Worm (Caenorhabditis elegans) whole organism, late embryonic: ENCODE data around the gene F16B12.1.
A peak's percentile ranks its signal among the peaks of the same experiment; 100 is the strongest.

Experiments used
- C08G9.2 ChIP-seq: sonication (generic microtip); optimal IDR thresholded peaks from 2 replicates; lab custom pipeline; 2016; ENCODE audit warnings: mild to moderate bottlenecking, missing genetic modification characterization, moderate library complexity, missing compliant biosample characterization
- C38D4.7 ChIP-seq: fragments of 200-800 bp; sonication (Bioruptor generic); optimal IDR thresholded peaks from 2 replicates; lab custom pipeline; 2018; ENCODE audit warnings: mild to moderate bottlenecking, missing genetic modification characterization, moderate library complexity, missing compliant biosample characterization
- F13H6.1 ChIP-seq: sonication (generic microtip); optimal IDR thresholded peaks from 2 replicates; lab custom pipeline; 2016; ENCODE audit warnings: missing genetic modification characterization, missing compliant biosample characterization
- K02D7.2 ChIP-seq: sonication (generic microtip); optimal IDR thresholded peaks from 2 replicates; lab custom pipeline; 2017; ENCODE audit warnings: mild to moderate bottlenecking, missing genetic modification characterization, missing compliant biosample characterization
- Y22D7AL.16 ChIP-seq: sonication (generic microtip); optimal IDR thresholded peaks from 2 replicates; lab custom pipeline; 2016; ENCODE audit warnings: missing genetic modification characterization, missing compliant biosample characterization
- ama-1 ChIP-seq: fragments of 150-350 bp; optimal IDR thresholded peaks from 2 replicates; lab custom pipeline; 2014
- ceh-18 ChIP-seq: sonication (generic microtip); optimal IDR thresholded peaks from 2 replicates; lab custom pipeline; 2016; ENCODE audit warnings: missing genetic modification characterization, missing compliant biosample characterization
- ceh-2 ChIP-seq: sonication (generic microtip); optimal IDR thresholded peaks from 2 replicates; lab custom pipeline; 2016; ENCODE audit warnings: missing genotype, missing genetic modification characterization, missing compliant biosample characterization
- ceh-24 ChIP-seq: sonication (generic microtip); optimal IDR thresholded peaks from 2 replicates; lab custom pipeline; 2016; ENCODE audit warnings: mild to moderate bottlenecking, missing genetic modification characterization, missing compliant biosample characterization
- ceh-31 ChIP-seq: sonication (generic microtip); optimal IDR thresholded peaks from 2 replicates; lab custom pipeline; 2016; ENCODE audit warnings: missing genetic modification characterization, missing compliant biosample characterization
- ceh-48 ChIP-seq: sonication (generic microtip); optimal IDR thresholded peaks from 2 replicates; lab custom pipeline; 2016; ENCODE audit warnings: missing genetic modification characterization, inconsistent platforms, missing compliant biosample characterization
- ceh-6 ChIP-seq: fragments of 200-800 bp; sonication (Bioruptor generic); optimal IDR thresholded peaks from 2 replicates; lab custom pipeline; 2018; ENCODE audit warnings: mild to moderate bottlenecking, missing genetic modification characterization, missing compliant biosample characterization
- che-1 ChIP-seq: sonication (generic microtip); optimal IDR thresholded peaks from 2 replicates; lab custom pipeline; 2016; ENCODE audit warnings: mild to moderate bottlenecking, missing genetic modification characterization, missing compliant biosample characterization
- dmd-4 ChIP-seq: sonication (generic microtip); optimal IDR thresholded peaks from 2 replicates; lab custom pipeline; 2016; ENCODE audit warnings: borderline replicate concordance, missing genetic modification characterization, missing compliant biosample characterization
- ets-4 ChIP-seq: sonication (generic microtip); optimal IDR thresholded peaks from 2 replicates; lab custom pipeline; 2016; ENCODE audit warnings: missing genetic modification characterization, missing compliant biosample characterization
- fax-1 ChIP-seq: sonication (generic microtip); optimal IDR thresholded peaks from 2 replicates; lab custom pipeline; 2016; ENCODE audit warnings: missing genotype, missing genetic modification characterization, missing compliant biosample characterization
- fkh-6 ChIP-seq: sonication (generic microtip); optimal IDR thresholded peaks from 2 replicates; lab custom pipeline; 2016; ENCODE audit warnings: missing genetic modification characterization, missing compliant biosample characterization
- hlh-15 ChIP-seq: sonication (generic microtip); optimal IDR thresholded peaks from 2 replicates; lab custom pipeline; 2016; ENCODE audit warnings: missing genetic modification characterization, missing compliant biosample characterization
- hlh-6 ChIP-seq: sonication (generic microtip); optimal IDR thresholded peaks from 2 replicates; lab custom pipeline; 2016; ENCODE audit warnings: missing genotype, missing genetic modification characterization, missing compliant biosample characterization
- lim-6 ChIP-seq: sonication (generic microtip); optimal IDR thresholded peaks from 2 replicates; lab custom pipeline; 2016; ENCODE audit warnings: missing genetic modification characterization, missing compliant biosample characterization
- madf-2 ChIP-seq: sonication (generic microtip); optimal IDR thresholded peaks from 2 replicates; lab custom pipeline; 2017; ENCODE audit warnings: missing genetic modification characterization, missing compliant biosample characterization
- nfya-1 ChIP-seq: sonication (generic microtip); optimal IDR thresholded peaks from 2 replicates; lab custom pipeline; 2017; ENCODE audit warnings: missing genetic modification characterization, mild to moderate bottlenecking, missing compliant biosample characterization, antibody characterized with exemption, moderate library complexity
- nhr-232 ChIP-seq: sonication (generic microtip); optimal IDR thresholded peaks from 2 replicates; lab custom pipeline; 2016; ENCODE audit warnings: missing genetic modification characterization, missing compliant biosample characterization
- odd-2 ChIP-seq: sonication (generic microtip); optimal IDR thresholded peaks from 2 replicates; lab custom pipeline; 2017; ENCODE audit warnings: antibody characterized with exemption, mild to moderate bottlenecking, missing genetic modification characterization, missing compliant biosample characterization
- pag-3 ChIP-seq: sonication (generic microtip); optimal IDR thresholded peaks from 2 replicates; lab custom pipeline; 2016; ENCODE audit warnings: missing compliant biosample characterization, missing genetic modification characterization, borderline replicate concordance
- pax-1 ChIP-seq: fragments of 150-350 bp; optimal IDR thresholded peaks from 2 replicates; lab custom pipeline; 2014; ENCODE audit warnings: missing biosample characterization, missing genetic modification characterization
- pha-2 ChIP-seq: sonication (generic microtip); optimal IDR thresholded peaks from 2 replicates; lab custom pipeline; 2017; ENCODE audit warnings: mild to moderate bottlenecking, missing genetic modification characterization, missing compliant biosample characterization
- rnt-1 ChIP-seq: sonication (generic microtip); optimal IDR thresholded peaks from 2 replicates; lab custom pipeline; 2016; ENCODE audit warnings: missing genetic modification characterization, missing compliant biosample characterization
- syd-9 ChIP-seq: sonication (generic microtip); optimal IDR thresholded peaks from 2 replicates; lab custom pipeline; 2016; ENCODE audit warnings: mild to moderate bottlenecking, missing genetic modification characterization, moderate library complexity, missing compliant biosample characterization
- tbx-2 ChIP-seq: sonication (generic microtip); optimal IDR thresholded peaks from 2 replicates; lab custom pipeline; 2016; ENCODE audit warnings: missing genetic modification characterization, missing compliant biosample characterization
- unc-42 ChIP-seq: sonication (generic microtip); optimal IDR thresholded peaks from 2 replicates; lab custom pipeline; 2016; ENCODE audit warnings: missing genotype, missing genetic modification characterization, missing compliant biosample characterization
- unc-86 ChIP-seq: sonication (generic microtip); optimal IDR thresholded peaks from 2 replicates; lab custom pipeline; 2016; ENCODE audit warnings: missing genetic modification characterization, missing compliant biosample characterization
- ztf-16 ChIP-seq: sonication (generic microtip); optimal IDR thresholded peaks from 2 replicates; lab custom pipeline; 2017; ENCODE audit warnings: missing genetic modification characterization, missing compliant biosample characterization

The F16B12.1 gene

DNA sequence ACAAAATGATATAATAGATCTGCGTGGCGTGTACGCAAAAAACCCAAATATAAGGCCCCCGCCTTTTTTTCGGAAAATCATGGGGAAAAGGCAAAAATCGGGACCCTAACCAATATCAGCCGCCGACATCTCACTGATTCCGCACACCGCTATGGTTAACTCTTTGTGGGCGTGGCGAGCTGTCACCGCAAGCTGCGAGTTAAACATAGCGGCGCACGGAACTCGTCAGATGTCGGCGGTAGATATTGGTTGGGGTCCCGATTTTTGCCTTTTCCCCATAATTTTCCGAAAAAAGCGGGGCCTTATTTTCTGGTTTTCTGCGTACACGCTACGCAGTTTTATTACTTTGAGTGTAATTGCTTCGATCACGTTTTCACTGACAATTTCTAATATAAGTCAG, 33.5 kb downstream of the F16B12.1 start:
- TF ChIP-seq che-1 (tag; lab: Kevin White, UChicago), result no peak
- no peak for TF ChIP-seq madf-2
- no peak for TF ChIP-seq C38D4.7 (GFP tag; lab: Kevin White, UChicago)
- TF ChIP-seq fax-1 (tag; lab: Kevin White, UChicago), result no peak
- no peak for TF ChIP-seq rnt-1 (tag; lab: Kevin White, UChicago)

DNA sequence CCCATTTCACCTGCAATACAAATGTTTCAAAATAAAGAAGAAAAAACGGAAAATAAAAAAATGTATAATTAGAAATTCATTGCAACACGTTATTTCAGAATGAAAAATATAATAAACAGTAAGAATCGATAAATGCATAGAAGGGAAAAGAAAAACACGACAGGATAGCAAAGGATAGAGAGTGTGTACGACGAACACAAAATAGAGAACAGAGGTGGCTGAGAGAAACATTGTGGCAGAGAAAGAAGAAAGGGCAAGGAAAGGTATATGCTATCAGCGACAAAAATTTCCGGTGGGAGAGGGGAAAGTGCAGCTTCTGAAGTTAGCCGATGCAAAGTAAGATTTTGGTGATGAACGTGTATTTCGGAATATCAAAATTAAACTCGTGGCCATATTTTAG, 40.6 kb downstream of the F16B12.1 start, which contains the start of gene F28H6.6:
Gene F28H6.6, minus strand, starts transcription at position 10 of the 400 bp plus-strand sequence.
- no peak for TF ChIP-seq syd-9
- no peak for TF ChIP-seq rnt-1 (tag; lab: Kevin White, UChicago)
- TF ChIP-seq C08G9.2 (tag; lab: Kevin White, UChicago), result no peak
- no peak for TF ChIP-seq unc-86 (tag; lab: Kevin White, UChicago)
- no peak for TF ChIP-seq K02D7.2 (tag; lab: Kevin White, UChicago)
- no peak for TF ChIP-seq ztf-16 (tag; lab: Kevin White, UChicago)
- TF ChIP-seq nhr-232 (tag; lab: Kevin White, UChicago), result no peak
- TF ChIP-seq F13H6.1, result no peak
- TF ChIP-seq ama-1 (lab: Kevin White, UChicago), result no peak
- TF ChIP-seq ceh-6 (GFP tag; lab: Kevin White, UChicago), result no peak
- TF ChIP-seq ceh-18, result no peak
- TF ChIP-seq ceh-2 (tag; lab: Kevin White, UChicago), result no peak
- no peak for TF ChIP-seq ceh-24
- no peak for TF ChIP-seq Y22D7AL.16 (tag; lab: Kevin White, UChicago)
- TF ChIP-seq pax-1 (tag; lab: Kevin White, UChicago), result no peak
- TF ChIP-seq hlh-15 (tag; lab: Kevin White, UChicago), result no peak
- no peak for TF ChIP-seq pha-2 (tag; lab: Kevin White, UChicago)

DNA sequence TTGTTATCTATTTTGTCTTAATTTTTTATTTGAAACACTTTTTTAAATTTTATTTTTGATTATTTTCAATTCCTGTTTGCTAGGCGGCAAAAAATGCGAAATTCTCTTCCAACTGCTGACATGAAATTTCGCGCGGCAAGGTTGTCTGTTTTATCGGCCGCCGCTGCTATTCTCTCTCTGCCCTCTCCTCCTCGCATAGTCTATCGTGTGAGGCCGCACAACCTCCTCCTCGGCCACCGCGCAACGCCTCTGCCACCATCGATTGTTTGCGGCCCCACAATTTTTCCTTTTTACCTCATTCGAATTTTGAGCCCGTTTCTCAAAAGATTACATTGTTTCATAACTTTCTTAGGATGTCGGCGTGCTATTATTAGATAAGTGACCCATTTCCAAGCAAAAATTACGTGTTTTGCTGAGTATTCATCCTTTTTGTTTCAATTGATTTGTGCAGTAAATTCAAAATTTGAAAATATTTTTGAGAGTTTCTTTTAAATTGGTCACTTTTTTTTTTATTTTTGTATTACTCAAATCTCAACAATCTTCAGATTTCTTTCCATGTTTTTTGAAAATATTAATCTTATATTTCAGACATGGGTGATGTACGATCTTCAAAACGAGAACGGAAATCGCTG, 42.1 kb downstream of the F16B12.1 start, which contains the start of gene F28H6.4:
Gene F28H6.4, plus strand, starts transcription at position 582 of the 632 bp plus-strand sequence.
- TF ChIP-seq K02D7.2 (tag; lab: Kevin White, UChicago), result no peak
- peak; percentile 45 for TF ChIP-seq ceh-48
- TF ChIP-seq ceh-31 (tag; lab: Kevin White, UChicago), result peak; percentile 69
- no peak for TF ChIP-seq fax-1 (tag; lab: Kevin White, UChicago)
- TF ChIP-seq C08G9.2 (tag; lab: Kevin White, UChicago), result peak; percentile 51
- TF ChIP-seq pag-3 (tag; lab: Kevin White, UChicago), result no peak
- TF ChIP-seq nfya-1 (tag; lab: Kevin White, UChicago), result peak; percentile 28
- TF ChIP-seq tbx-2, result peak; percentile 35
- TF ChIP-seq ceh-2 (tag; lab: Kevin White, UChicago), result peak; percentile 14
- TF ChIP-seq odd-2, result no peak
- TF ChIP-seq ceh-18, result peak; percentile 5
- TF ChIP-seq ets-4 (tag; lab: Kevin White, UChicago), result peak; percentile 28

DNA sequence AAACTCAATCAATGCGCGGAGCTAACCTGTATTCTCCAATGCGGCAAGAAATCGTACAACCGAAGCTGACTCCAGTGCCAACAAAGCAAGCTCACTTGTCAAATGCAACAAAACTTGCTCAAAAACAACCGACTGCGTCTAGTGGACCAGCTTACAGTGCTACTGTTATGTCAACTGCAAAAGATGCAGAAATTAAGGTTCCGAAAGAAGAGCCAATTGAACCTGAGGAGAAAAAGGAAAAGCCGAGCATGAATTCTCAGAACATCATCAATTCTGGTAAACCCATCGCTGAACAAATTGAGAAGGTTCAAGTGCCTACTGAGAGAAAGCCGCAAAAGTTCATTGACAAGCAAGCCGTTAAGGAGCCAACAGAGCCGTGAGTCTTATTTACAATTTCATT, 46.2 kb downstream of the F16B12.1 start:
- no peak for TF ChIP-seq hlh-6 (tag; lab: Kevin White, UChicago)
- no peak for TF ChIP-seq unc-42
- TF ChIP-seq lim-6 (tag; lab: Kevin White, UChicago), result no peak
- no peak for TF ChIP-seq dmd-4 (tag; lab: Kevin White, UChicago)
- TF ChIP-seq madf-2, result no peak
- TF ChIP-seq C08G9.2 (tag; lab: Kevin White, UChicago), result no peak

DNA sequence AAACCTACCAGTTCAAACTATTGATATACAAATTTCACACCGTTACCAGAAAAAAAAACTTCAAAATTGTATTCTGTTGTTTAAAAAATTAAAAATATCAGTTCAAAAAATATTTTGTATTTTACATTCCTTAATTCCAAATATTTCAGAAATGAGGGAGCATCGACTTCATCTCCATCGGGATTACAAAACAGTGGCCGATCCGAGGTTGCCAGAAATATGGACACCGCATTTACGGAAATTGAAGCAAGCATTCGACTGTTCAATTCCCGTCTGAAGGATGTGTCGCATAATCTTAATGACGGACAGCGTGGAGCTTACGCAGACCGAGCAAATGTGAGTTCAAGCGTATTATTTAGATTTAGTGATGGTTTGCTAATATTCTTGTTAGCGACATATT, 47.4 kb downstream of the F16B12.1 start:
- no peak for TF ChIP-seq C38D4.7 (GFP tag; lab: Kevin White, UChicago)
- no peak for TF ChIP-seq ceh-6 (GFP tag; lab: Kevin White, UChicago)
- no peak for TF ChIP-seq fkh-6 (tag; lab: Kevin White, UChicago)
